Worm (Caenorhabditis elegans): ENCODE results near the gene slc-17.9.

- TF ChIP-seq nfya-1 (tag; optimal IDR thresholded peaks at IDR 0.05; ENCODE audit: insufficient read depth): peak; percentile 42
- TF ChIP-seq nhr-77 (tag; optimal IDR thresholded peaks at IDR 0.05): no peak
- peak; percentile 15 for TF ChIP-seq snpc-4 (tag; optimal IDR thresholded peaks at IDR 0.05)
Measured at ce11 chrX:9774323-9774722, 9.6 kb upstream of the slc-17.9 start, which contains the start of gene T09B9.4.

Data from whole organism, L3 larva.